Fruit fly (Drosophila melanogaster) Kc167 (cell line): ENCODE results near the gene CG42780.

Experiments
- Sin3A ChIP-seq: fragments of >200 bp; optimal IDR thresholded peaks from 2 replicates; lab custom pipeline; 2018; ENCODE audit warnings: missing external identifiers
- psq ChIP-seq: fragments of >200 bp; optimal IDR thresholded peaks from 2 replicates; lab custom pipeline; 2017; ENCODE audit warnings: missing external identifiers
- ttk ChIP-seq: sonication (Bioruptor generic); optimal IDR thresholded peaks from 2 replicates; lab custom pipeline; 2017; ENCODE audit warnings: missing external identifiers

dm6 chrX:7305753-7306338 is 26.1 kb downstream of the CG42780 start:
- TF ChIP-seq psq (no peak), Sin3A (lab: Kevin White, UChicago) (no peak), ttk (lab: Kevin White, UChicago) (no peak)
